Worm (Caenorhabditis elegans) whole organism, L1 larva: ENCODE measurements around the gene bmk-1.

Experiments used
- C04F5.9 ChIP-seq: sonication (generic microtip); optimal IDR thresholded peaks from 2 replicates; lab custom pipeline; 2016; ENCODE audit warnings: missing genetic modification characterization, missing compliant biosample characterization
- C16A3.4 ChIP-seq: fragments of 150-350 bp; optimal IDR thresholded peaks from 2 replicates; lab custom pipeline; 2014; ENCODE audit warnings: missing biosample characterization, missing genetic modification characterization
- blmp-1 ChIP-seq: fragments of 150-350 bp; optimal IDR thresholded peaks from 2 replicates; lab custom pipeline; 2014; ENCODE audit warnings: missing biosample characterization, missing genetic modification characterization
- ceh-63 ChIP-seq: fragments of 200-800 bp; sonication (Bioruptor generic); optimal IDR thresholded peaks from 2 replicates; lab custom pipeline; 2018; ENCODE audit warnings: mild to moderate bottlenecking, missing genetic modification characterization, missing compliant biosample characterization
- ceh-8 ChIP-seq: fragments of 200-800 bp; sonication (Bioruptor generic); optimal IDR thresholded peaks from 2 replicates; lab custom pipeline; 2018; ENCODE audit warnings: mild to moderate bottlenecking, missing genetic modification characterization, moderate library complexity, missing compliant biosample characterization
- ceh-82 ChIP-seq, 3 experiments: fragments of 150-350 bp in 1 of 3; sonication (generic microtip) in 2 of 3; optimal IDR thresholded peaks; 2 replicates each; lab custom pipeline; 2014 to 2017; ENCODE audit warnings: missing biosample characterization in 3 of 3, missing genetic modification characterization in 3 of 3
- dpl-1 ChIP-seq, 3 experiments: fragments of 150-350 bp in 2 of 3; sonication (generic microtip) in 1 of 3; optimal IDR thresholded peaks; 2 replicates each; lab custom pipeline; 2014 to 2017; ENCODE audit warnings: missing biosample characterization in 3 of 3, missing genetic modification characterization in 3 of 3, missing genetic modification reagents in 3 of 3
- dsc-1 ChIP-seq: sonication (generic microtip); optimal IDR thresholded peaks from 2 replicates; lab custom pipeline; 2016; ENCODE audit warnings: mild to moderate bottlenecking, missing genetic modification characterization, missing compliant biosample characterization
- efl-1 ChIP-seq, 4 experiments: fragments of 150-350 bp; optimal IDR thresholded peaks in 3 of 4; peaks in 1 of 4; 1 replicate in 1 of 4; 2 replicates in 3 of 4; lab custom pipeline; 2014; ENCODE audit warnings: missing biosample characterization in 2 of 4, missing genetic modification characterization in 2 of 4, missing genetic modification reagents in 2 of 4
- efl-3 ChIP-seq: fragments of 200-800 bp; sonication (Bioruptor generic); optimal IDR thresholded peaks from 2 replicates; lab custom pipeline; 2018; ENCODE audit warnings: mild to moderate bottlenecking, missing genetic modification characterization, missing compliant biosample characterization
- elt-2 ChIP-seq: sonication (generic microtip); optimal IDR thresholded peaks from 2 replicates; lab custom pipeline; 2016; ENCODE audit warnings: missing genetic modification characterization, mild to moderate bottlenecking, inconsistent platforms, missing compliant biosample characterization, missing genetic modification reagents
- ets-5 ChIP-seq: fragments of 200-800 bp; sonication (Bioruptor generic); IDR thresholded peaks from 2 replicates; pipeline ENCODE4 v1.3.6; 2022; ENCODE audit warnings: missing genetic modification characterization, missing compliant biosample characterization
- fkh-4 ChIP-seq: sonication (generic microtip); optimal IDR thresholded peaks from 2 replicates; lab custom pipeline; 2016; ENCODE audit warnings: missing compliant biosample characterization, missing genetic modification characterization, borderline replicate concordance
- fkh-8 ChIP-seq: sonication (generic microtip); optimal IDR thresholded peaks from 2 replicates; lab custom pipeline; 2016; ENCODE audit warnings: mild to moderate bottlenecking, missing genetic modification characterization, missing compliant biosample characterization
- fos-1 ChIP-seq: fragments of 150-350 bp; optimal IDR thresholded peaks from 2 replicates; lab custom pipeline; 2014; ENCODE audit warnings: missing biosample characterization, missing genetic modification characterization
- grh-1 ChIP-seq: fragments of 200-800 bp; sonication (Bioruptor generic); IDR thresholded peaks from 2 replicates; pipeline ENCODE4 v1.3.6; 2022; ENCODE audit warnings: missing genetic modification reagents, missing genetic modification characterization, missing compliant biosample characterization
- hlh-17 ChIP-seq: fragments of 200-800 bp; sonication (Bioruptor generic); optimal IDR thresholded peaks from 2 replicates; lab custom pipeline; 2018; ENCODE audit warnings: missing genetic modification characterization, mild to moderate bottlenecking, missing compliant biosample characterization, moderate library complexity, borderline replicate concordance
- hlh-4 ChIP-seq: sonication (generic microtip); optimal IDR thresholded peaks from 2 replicates; lab custom pipeline; 2016; ENCODE audit warnings: mild to moderate bottlenecking, missing genetic modification characterization, missing compliant biosample characterization
- hpl-2 ChIP-seq: fragments of 150-350 bp; optimal IDR thresholded peaks from 2 replicates; lab custom pipeline; 2014; ENCODE audit warnings: missing biosample characterization, missing genetic modification reagents, missing genetic modification characterization
- lin-13 ChIP-seq: fragments of 150-350 bp; optimal IDR thresholded peaks from 2 replicates; lab custom pipeline; 2014; ENCODE audit warnings: missing biosample characterization, missing genetic modification reagents, missing genetic modification characterization
- lin-14 ChIP-seq: fragments of 200-800 bp; sonication (Bioruptor generic); optimal IDR thresholded peaks from 2 replicates; lab custom pipeline; 2018; ENCODE audit warnings: mild to moderate bottlenecking, missing genetic modification characterization, moderate library complexity, missing compliant biosample characterization
- lin-15B ChIP-seq: fragments of 150-350 bp; sonication (generic microtip); optimal IDR thresholded peaks from 3 replicates; lab custom pipeline; 2014; ENCODE audit warnings: missing biosample characterization, missing genetic modification characterization
- lin-35 ChIP-seq, 2 experiments: fragments of 150-350 bp; optimal IDR thresholded peaks; 2 replicates each; lab custom pipeline; 2014; ENCODE audit warnings: missing biosample characterization in 2 of 2, missing genetic modification characterization in 2 of 2, missing genetic modification reagents in 2 of 2
- lir-3 ChIP-seq: sonication (generic microtip); optimal IDR thresholded peaks from 2 replicates; lab custom pipeline; 2016; ENCODE audit warnings: mild to moderate bottlenecking, missing genetic modification characterization, moderate library complexity, missing compliant biosample characterization; ENCODE audit not compliant: poor library complexity
- mep-1 ChIP-seq: fragments of 150-350 bp; optimal IDR thresholded peaks from 2 replicates; lab custom pipeline; 2014; ENCODE audit warnings: missing biosample characterization, missing genetic modification characterization
- nhr-19 ChIP-seq: fragments of 200-800 bp; sonication (Bioruptor generic); conservative IDR thresholded peaks from 2 replicates; pipeline ENCODE4 v1.3.6; 2022; ENCODE audit warnings: missing genetic modification characterization, missing compliant biosample characterization
- nhr-20 ChIP-seq: sonication (generic microtip); optimal IDR thresholded peaks from 2 replicates; lab custom pipeline; 2016; ENCODE audit warnings: mild to moderate bottlenecking, missing genetic modification characterization, missing compliant biosample characterization
- nhr-47 ChIP-seq: sonication (generic microtip); optimal IDR thresholded peaks from 2 replicates; lab custom pipeline; 2016; ENCODE audit warnings: mild to moderate bottlenecking, missing genetic modification characterization, moderate library complexity, missing compliant biosample characterization
- nhr-71 ChIP-seq: sonication (generic microtip); optimal IDR thresholded peaks from 2 replicates; lab custom pipeline; 2016; ENCODE audit warnings: mild to moderate bottlenecking, missing genetic modification characterization, moderate library complexity, missing compliant biosample characterization
- nhr-77 ChIP-seq: fragments of 150-350 bp; optimal IDR thresholded peaks from 2 replicates; lab custom pipeline; 2014; ENCODE audit warnings: missing biosample characterization, missing genetic modification characterization
- nhr-84 ChIP-seq: sonication (generic microtip); optimal IDR thresholded peaks from 2 replicates; lab custom pipeline; 2017; ENCODE audit warnings: missing biosample characterization, missing genetic modification characterization
- nhr-85 ChIP-seq: sonication (generic microtip); peaks from one replicate; lab custom pipeline; 2016; ENCODE audit warnings: missing genetic modification characterization, inconsistent platforms, missing compliant biosample characterization
- nhr-90 ChIP-seq: sonication (generic microtip); optimal IDR thresholded peaks from 2 replicates; lab custom pipeline; 2016; ENCODE audit warnings: mild to moderate bottlenecking, missing genetic modification characterization, missing compliant biosample characterization; ENCODE audit not compliant: poor library complexity
- pax-3 ChIP-seq: fragments of 200-800 bp; sonication (Bioruptor generic); optimal IDR thresholded peaks from 2 replicates; lab custom pipeline; 2018; ENCODE audit warnings: mild to moderate bottlenecking, missing genetic modification characterization, moderate library complexity, missing compliant biosample characterization
- rnt-1 ChIP-seq: sonication (generic microtip); optimal IDR thresholded peaks from 2 replicates; lab custom pipeline; 2016; ENCODE audit warnings: mild to moderate bottlenecking, missing genetic modification characterization, moderate library complexity, missing compliant biosample characterization
- skn-1 ChIP-seq: fragments of 150-350 bp; optimal IDR thresholded peaks from 2 replicates; lab custom pipeline; 2014; ENCODE audit warnings: missing biosample characterization, missing genetic modification characterization
- snpc-4 ChIP-seq: fragments of 150-350 bp; optimal IDR thresholded peaks from 2 replicates; lab custom pipeline; 2014; ENCODE audit warnings: missing biosample characterization, missing genetic modification characterization
- snu-23 ChIP-seq: sonication (generic microtip); optimal IDR thresholded peaks from 2 replicates; lab custom pipeline; 2016; ENCODE audit warnings: missing genetic modification characterization, missing compliant biosample characterization
- swsn-7 ChIP-seq: sonication (generic microtip); optimal IDR thresholded peaks from 2 replicates; lab custom pipeline; 2016; ENCODE audit warnings: missing genetic modification characterization, missing compliant biosample characterization
- zip-4 ChIP-seq: fragments of 200-800 bp; sonication (Bioruptor generic); optimal IDR thresholded peaks from 2 replicates; lab custom pipeline; 2018; ENCODE audit warnings: mild to moderate bottlenecking, missing genetic modification characterization, moderate library complexity, missing compliant biosample characterization

bmk-1 gene

ce11 chrV:14468196-14468874 is 11.6 kb upstream of the bmk-1 start, which contains the start of gene srz-97:
TSS of gene srz-97 (minus strand) at chrV:14468246.
- TF ChIP-seq nhr-19 (GFP tag; lab: Robert Waterston, UW) (peak; percentile 76), dpl-1 (GFP tag; optimal IDR thresholded peaks at IDR 0.05; lab: Kevin White, UChicago) (peak in 1 of 3 experiments; percentile 27), nhr-90 (tag; lab: Kevin White, UChicago) (peak; percentile 84), hlh-4 (tag; lab: Kevin White, UChicago) (peak; percentile 4), skn-1 (tag; lab: Kevin White, UChicago) (no peak), nhr-85 (peak; percentile 90), lin-35 (GFP tag; optimal IDR thresholded peaks at IDR 0.05; lab: Kevin White, UChicago) (peak in 1 of 2 experiments; percentile 38), ets-5 (GFP tag; lab: Robert Waterston, UW) (no peak), lin-13 (GFP tag; lab: Kevin White, UChicago) (no peak), blmp-1 (tag; lab: Kevin White, UChicago) (no peak), dsc-1 (tag; lab: Kevin White, UChicago) (no peak), nhr-47 (tag; lab: Kevin White, UChicago) (peak; percentile 73), ceh-82 (tag; optimal IDR thresholded peaks at IDR 0.05; lab: Kevin White, UChicago) (peak in 1 of 3 experiments; percentile 16), swsn-7 (tag; lab: Kevin White, UChicago) (peak; percentile 58), nhr-20 (tag; lab: Kevin White, UChicago) (peak; percentile 69), grh-1 (peak; percentile 65), rnt-1 (tag; lab: Kevin White, UChicago) (peak; percentile 43), efl-1 (optimal IDR thresholded peaks at IDR 0.05; lab: Kevin White, UChicago) (peak; percentile 41 to 60), efl-1 (GFP tag; optimal IDR thresholded peaks at IDR 0.05 in 1 of 2; lab: Kevin White, UChicago) (peak in 1 of 2 experiments; percentile 77), lin-14 (GFP tag; lab: Kevin White, UChicago) (peak; percentile 42), hpl-2 (GFP tag; lab: Kevin White, UChicago) (peak; percentile 17), snpc-4 (peak; percentile 97), snu-23 (GFP tag; lab: Kevin White, UChicago) (peak; percentile 66), C04F5.9 (tag; lab: Kevin White, UChicago) (no peak), nhr-77 (peak; percentile 6), nhr-71 (tag; lab: Kevin White, UChicago) (peak; percentile 73), mep-1 (tag; lab: Kevin White, UChicago) (peak; percentile 4), elt-2 (peak; percentile 65)

DNA sequence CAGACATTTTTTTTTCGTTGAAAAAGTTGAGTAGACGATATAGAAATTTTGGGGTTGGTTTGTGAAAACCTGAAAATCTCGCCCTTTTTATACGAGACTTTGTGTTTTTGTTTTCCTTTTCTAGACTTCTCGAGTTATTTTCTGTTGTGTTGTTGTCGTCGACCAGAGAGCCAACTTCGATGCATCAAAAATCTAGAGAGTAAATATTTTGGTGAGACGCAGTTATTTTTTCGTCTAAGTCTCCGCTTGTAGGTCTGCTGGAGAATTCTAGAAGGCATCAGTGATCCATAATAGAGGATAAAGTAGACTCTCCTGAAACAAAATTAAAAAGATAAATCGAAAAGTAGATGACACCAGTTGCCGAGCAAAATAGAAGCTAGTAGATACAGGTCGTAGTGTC is 7.6 kb upstream of the bmk-1 start, which contains the start of gene F08H9.4:
F08H9.4 (minus strand) TSS at position 61 of the 400 bp plus-strand sequence.
- TF ChIP-seq hlh-17 (GFP tag; lab: Kevin White, UChicago) (no peak), lin-35 (GFP tag; optimal IDR thresholded peaks at IDR 0.05; lab: Kevin White, UChicago) (no peak), fkh-4 (no peak), lin-15B (tag; lab: Kevin White, UChicago) (no peak), efl-3 (GFP tag; lab: Kevin White, UChicago) (no peak), C16A3.4 (no peak), nhr-19 (GFP tag; lab: Robert Waterston, UW) (no peak), blmp-1 (tag; lab: Kevin White, UChicago) (no peak), lir-3 (no peak), ceh-63 (no peak), nhr-84 (tag; lab: Kevin White, UChicago) (no peak), fkh-8 (tag; lab: Kevin White, UChicago) (no peak), C04F5.9 (tag; lab: Kevin White, UChicago) (no peak), zip-4 (GFP tag; lab: Kevin White, UChicago) (no peak), ceh-8 (GFP tag; lab: Kevin White, UChicago) (no peak), fos-1 (tag; lab: Kevin White, UChicago) (no peak), ceh-82 (tag; optimal IDR thresholded peaks at IDR 0.05; lab: Kevin White, UChicago) (no peak), pax-3 (tag; lab: Kevin White, UChicago) (no peak)
